Worm (Caenorhabditis elegans) whole organism, mixed stage, embryonic: ENCODE data around the gene C32B5.6.

Experiments used
- drap-1 ChIP-seq: fragments of 200-800 bp; sonication (Bioruptor generic); optimal IDR thresholded peaks from 3 replicates; lab custom pipeline; 2018; ENCODE audit warnings: mild to moderate bottlenecking, missing genetic modification characterization, missing compliant biosample characterization
- lin-13 ChIP-seq: fragments of 150-350 bp; optimal IDR thresholded peaks from 2 replicates; lab custom pipeline; 2014; ENCODE audit warnings: missing biosample characterization, missing genetic modification characterization
- lin-32 ChIP-seq: fragments of 200-800 bp; sonication (Bioruptor generic); optimal IDR thresholded peaks from 2 replicates; lab custom pipeline; 2018; ENCODE audit warnings: mild to moderate bottlenecking, missing genetic modification characterization, missing compliant biosample characterization
- lsy-2 ChIP-seq: fragments of 150-350 bp; optimal IDR thresholded peaks from 2 replicates; lab custom pipeline; 2014; ENCODE audit warnings: missing biosample characterization, missing genetic modification characterization
- mep-1 ChIP-seq: fragments of 150-350 bp; optimal IDR thresholded peaks from 2 replicates; lab custom pipeline; 2017; ENCODE audit warnings: missing biosample characterization, missing genetic modification reagents, missing genetic modification characterization, inconsistent platforms
- nhr-12 ChIP-seq: fragments of 150-350 bp; optimal IDR thresholded peaks from 2 replicates; lab custom pipeline; 2014; ENCODE audit warnings: missing biosample characterization, missing genetic modification characterization
- nhr-237 ChIP-seq: fragments of 150-350 bp; optimal IDR thresholded peaks from 2 replicates; lab custom pipeline; 2014; ENCODE audit warnings: missing biosample characterization, missing genetic modification characterization
- snpc-4 ChIP-seq: fragments of 150-350 bp; optimal IDR thresholded peaks from 2 replicates; lab custom pipeline; 2014; ENCODE audit warnings: missing biosample characterization, missing genetic modification characterization
- unc-39 ChIP-seq: fragments of 150-350 bp; optimal IDR thresholded peaks from 2 replicates; lab custom pipeline; 2014; ENCODE audit warnings: missing biosample characterization, missing genetic modification characterization

ce11 chrII:943773-944172 is 24.4 kb upstream of the C32B5.6 start, which contains the start of gene clec-43:
- no peak for TF ChIP-seq mep-1 (tag; lab: Kevin White, UChicago)
- TF ChIP-seq drap-1 (GFP tag; lab: Kevin White, UChicago): no peak
- no peak for TF ChIP-seq nhr-237
- TF ChIP-seq lin-32 (GFP tag; lab: Kevin White, UChicago): no peak
- TF ChIP-seq snpc-4: no peak
- no peak for TF ChIP-seq lsy-2 (tag; lab: Kevin White, UChicago)
- no peak for TF ChIP-seq lin-13 (tag; lab: Kevin White, UChicago)
- no peak for TF ChIP-seq nhr-12 (tag; lab: Kevin White, UChicago)
- no peak for TF ChIP-seq unc-39 (tag; lab: Kevin White, UChicago)
